Worm (Caenorhabditis elegans) whole organism, L4 larva: ENCODE data around the gene wbp-2.

Source experiments
- F37D6.2 ChIP-seq: sonication (generic microtip); optimal IDR thresholded peaks from 2 replicates; lab custom pipeline; 2016; ENCODE audit warnings: mild to moderate bottlenecking, missing genetic modification characterization, missing compliant biosample characterization
- aly-2 ChIP-seq: sonication (generic microtip); optimal IDR thresholded peaks from 2 replicates; lab custom pipeline; 2018; ENCODE audit warnings: missing biosample characterization, missing genetic modification characterization
- ama-1 ChIP-seq: fragments of 150-350 bp; optimal IDR thresholded peaks from 2 replicates; lab custom pipeline; 2014; ENCODE audit warnings: inconsistent platforms, mixed read lengths
- fkh-10 ChIP-seq: fragments of 150-350 bp; optimal IDR thresholded peaks from 2 replicates; lab custom pipeline; 2014; ENCODE audit warnings: missing biosample characterization, missing genetic modification reagents, missing genetic modification characterization
- lin-1 ChIP-seq: fragments of 200-800 bp; sonication (Bioruptor generic); IDR thresholded peaks from 2 replicates; pipeline ENCODE4 v1.3.6; 2022; ENCODE audit warnings: missing genetic modification reagents, missing genetic modification characterization, missing compliant biosample characterization
- lin-38 ChIP-seq: fragments of 200-800 bp; sonication (Bioruptor generic); IDR thresholded peaks from 2 replicates; pipeline ENCODE4 v1.3.6; 2022; ENCODE audit warnings: missing genetic modification reagents, missing genetic modification characterization, missing compliant biosample characterization
- mdl-1 ChIP-seq, 2 experiments: fragments of 150-350 bp in 1 of 2; sonication (generic microtip) in 1 of 2; optimal IDR thresholded peaks; 2 replicates each; lab custom pipeline; 2014 to 2017; ENCODE audit warnings: missing biosample characterization in 2 of 2, missing genetic modification characterization in 2 of 2
- nhr-25 ChIP-seq: sonication (generic microtip); optimal IDR thresholded peaks from 2 replicates; lab custom pipeline; 2017; ENCODE audit warnings: missing genetic modification characterization, mild to moderate bottlenecking, missing compliant biosample characterization, antibody characterized with exemption, moderate library complexity, borderline replicate concordance; ENCODE audit not compliant: insufficient read depth

- no peak for TF ChIP-seq lin-1 (GFP tag; lab: Robert Waterston, UW)
- no peak for TF ChIP-seq mdl-1 (tag; optimal IDR thresholded peaks at IDR 0.05; lab: Kevin White, UChicago)
- TF ChIP-seq aly-2 (tag; lab: Kevin White, UChicago), result no peak
- TF ChIP-seq F37D6.2 (tag; lab: Kevin White, UChicago), result no peak
- no peak for TF ChIP-seq nhr-25 (tag; lab: Kevin White, UChicago)
- no peak for TF ChIP-seq fkh-10 (GFP tag; lab: Kevin White, UChicago)
- TF ChIP-seq lin-38, result no peak
- no peak for TF ChIP-seq ama-1
Measured at ce11 chrII:9308614-9309046, 20.9 kb upstream of the wbp-2 start.
